Worm (Caenorhabditis elegans) whole organism, midembryonic: ENCODE data around the gene gakh-1.

Experiments
- T22C8.4 ChIP-seq: fragments of 200-800 bp; sonication (Bioruptor generic); IDR thresholded peaks from 2 replicates; pipeline ENCODE4 v1.3.6; 2022; ENCODE audit warnings: missing genetic modification characterization, missing compliant biosample characterization
- cog-1 ChIP-seq: sonication (generic microtip); optimal IDR thresholded peaks from 2 replicates; lab custom pipeline; 2016; ENCODE audit warnings: missing genetic modification characterization, missing compliant biosample characterization
- flt-1 ChIP-seq: fragments of 200-800 bp; sonication (Bioruptor generic); IDR thresholded peaks from 2 replicates; pipeline ENCODE4 v1.3.6; 2022; ENCODE audit warnings: missing genetic modification characterization, missing compliant biosample characterization
- klf-2 ChIP-seq: fragments of 200-800 bp; sonication (Bioruptor generic); conservative IDR thresholded peaks from 2 replicates; pipeline ENCODE4 v1.3.6; 2022; ENCODE audit warnings: missing genetic modification reagents, missing genetic modification characterization, missing compliant biosample characterization
- med-1 ChIP-seq: sonication (generic microtip); optimal IDR thresholded peaks from 2 replicates; lab custom pipeline; 2017; ENCODE audit warnings: missing genetic modification characterization, mild to moderate bottlenecking, missing compliant biosample characterization, antibody characterized with exemption, missing genetic modification reagents; ENCODE audit not compliant: insufficient read depth
- ref-1 ChIP-seq: fragments of 200-800 bp; sonication (Bioruptor generic); conservative IDR thresholded peaks from 2 replicates; pipeline ENCODE4 v1.3.6; 2022; ENCODE audit warnings: missing genetic modification reagents, missing genetic modification characterization, missing compliant biosample characterization
- tab-1 ChIP-seq: fragments of 200-800 bp; sonication (Bioruptor generic); IDR thresholded peaks from 2 replicates; pipeline ENCODE4 v1.3.6; 2022; ENCODE audit warnings: missing genetic modification characterization, missing compliant biosample characterization
- ztf-23 ChIP-seq: fragments of 200-800 bp; sonication (Bioruptor generic); IDR thresholded peaks from 2 replicates; pipeline ENCODE4 v1.3.6; 2022; ENCODE audit warnings: missing genetic modification reagents, missing genetic modification characterization, missing compliant biosample characterization
- ztf-29 ChIP-seq: fragments of 200-800 bp; sonication (Bioruptor generic); IDR thresholded peaks from 2 replicates; pipeline ENCODE4 v1.3.6; 2022; ENCODE audit warnings: missing genetic modification reagents, missing genetic modification characterization, missing compliant biosample characterization

gakh-1 gene

DNA sequence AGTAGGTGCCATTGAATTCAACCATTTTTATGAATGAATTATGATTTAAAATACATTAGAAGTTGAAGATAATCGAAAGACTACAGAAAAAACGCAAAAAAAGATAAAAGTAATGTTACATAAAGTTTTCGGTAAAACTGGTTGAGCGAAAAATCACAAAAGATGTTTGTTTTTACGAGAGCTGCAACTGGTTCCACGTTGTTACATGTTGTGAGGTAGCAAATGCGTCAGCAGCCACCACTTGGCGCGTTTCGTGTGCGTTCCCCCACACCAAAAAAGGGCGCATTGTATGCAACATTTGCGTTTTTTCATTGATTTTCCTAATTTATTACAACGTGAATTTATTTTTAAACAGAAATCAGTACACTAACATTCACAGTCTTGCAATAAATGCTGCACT is at the start of gene gakh-1:
gakh-1 (plus strand) TSS at position 347 of the 400 bp plus-strand sequence.
- TF ChIP-seq T22C8.4 (GFP tag; lab: Robert Waterston, UW), result no peak
- no peak for TF ChIP-seq tab-1 (GFP tag; lab: Robert Waterston, UW)
- no peak for TF ChIP-seq ztf-29 (GFP tag; lab: Robert Waterston, UW)
- TF ChIP-seq klf-2, result no peak
- TF ChIP-seq ref-1 (GFP tag; lab: Robert Waterston, UW), result no peak
- no peak for TF ChIP-seq cog-1 (tag; lab: Kevin White, UChicago)
- TF ChIP-seq flt-1, result no peak
- no peak for TF ChIP-seq med-1 (GFP tag; lab: Kevin White, UChicago)
- no peak for TF ChIP-seq ztf-23 (GFP tag; lab: Robert Waterston, UW)

DNA sequence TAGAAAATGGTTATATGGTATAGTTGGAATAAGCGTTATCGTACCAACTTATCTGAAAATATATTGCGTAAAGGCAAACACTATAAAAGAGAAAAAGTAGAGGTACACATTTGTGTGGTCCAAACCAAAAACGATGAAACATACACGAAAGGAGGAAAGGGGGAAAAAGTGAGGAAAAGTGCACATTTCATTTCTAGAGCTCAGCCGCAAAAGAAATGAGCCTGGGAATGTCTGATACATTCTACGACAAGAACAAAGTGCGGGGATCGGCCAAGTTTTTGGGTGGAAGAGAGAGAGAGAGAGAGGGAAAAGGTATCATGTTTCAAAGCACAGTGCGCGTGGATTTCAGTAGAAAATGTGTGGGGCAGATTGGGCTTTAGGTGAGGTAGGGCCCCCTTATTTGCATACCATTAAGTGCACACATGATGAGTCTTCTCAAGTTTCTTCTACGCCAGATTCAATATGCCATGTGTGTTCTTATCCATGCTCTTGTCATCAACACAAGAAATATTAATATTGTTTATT is 48.5 kb upstream of the gakh-1 start, which contains the start of gene rgs-6:
rgs-6 (minus strand) TSS at position 51 of the 525 bp plus-strand sequence.
- TF ChIP-seq ztf-23 (GFP tag; lab: Robert Waterston, UW), result no peak

DNA sequence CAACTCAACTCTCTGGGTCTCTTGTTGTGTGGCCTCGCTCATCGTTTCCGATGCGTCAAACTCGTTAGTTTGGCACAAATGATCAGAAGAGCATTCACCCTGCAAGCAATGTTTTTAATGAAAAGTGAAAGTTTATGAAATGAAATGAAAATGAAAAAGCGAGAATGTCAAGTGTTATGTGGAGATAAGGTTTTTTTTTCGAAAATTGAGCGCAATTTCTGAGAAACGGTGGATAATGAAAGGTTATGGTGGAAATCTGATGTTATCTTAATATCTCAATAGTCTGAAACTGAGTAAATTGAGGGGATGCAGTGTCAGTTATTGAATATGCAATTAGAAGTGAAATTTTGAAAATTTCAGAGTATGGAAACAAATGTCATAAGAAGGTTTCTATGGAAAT is 39.1 kb upstream of the gakh-1 start, which contains the start of gene gnrr-4:
gnrr-4 (minus strand) TSS at position 101 of the 400 bp plus-strand sequence.
- TF ChIP-seq ztf-23 (GFP tag; lab: Robert Waterston, UW) (no peak), ref-1 (GFP tag; lab: Robert Waterston, UW) (no peak), ztf-29 (GFP tag; lab: Robert Waterston, UW) (no peak), med-1 (GFP tag; lab: Kevin White, UChicago) (no peak), flt-1 (no peak), klf-2 (no peak), cog-1 (tag; lab: Kevin White, UChicago) (no peak), tab-1 (GFP tag; lab: Robert Waterston, UW) (no peak)

DNA sequence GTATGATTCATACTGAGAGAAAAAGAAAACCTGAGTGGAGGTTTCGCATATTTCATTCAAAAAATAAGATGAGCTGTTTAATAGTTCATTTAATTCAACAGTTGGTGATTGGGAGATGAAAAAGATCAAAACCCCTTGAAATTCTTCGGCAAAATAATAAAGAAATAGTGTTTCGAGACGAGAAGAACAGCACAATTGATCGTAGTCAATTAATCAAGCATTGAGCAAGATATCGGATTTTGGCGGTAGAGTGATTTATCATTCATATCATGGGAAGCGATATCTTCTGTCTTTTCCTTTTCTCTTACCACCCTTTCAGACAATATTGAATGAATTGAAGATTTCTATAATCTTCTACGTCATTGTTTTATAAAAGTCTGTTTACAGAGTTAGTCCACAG is 35.6 kb upstream of the gakh-1 start:
- TF ChIP-seq med-1 (GFP tag; lab: Kevin White, UChicago) (no peak), cog-1 (tag; lab: Kevin White, UChicago) (no peak), ztf-29 (GFP tag; lab: Robert Waterston, UW) (no peak), ref-1 (GFP tag; lab: Robert Waterston, UW) (no peak), T22C8.4 (GFP tag; lab: Robert Waterston, UW) (no peak), ztf-23 (GFP tag; lab: Robert Waterston, UW) (no peak), klf-2 (no peak), flt-1 (no peak), tab-1 (GFP tag; lab: Robert Waterston, UW) (no peak)

DNA sequence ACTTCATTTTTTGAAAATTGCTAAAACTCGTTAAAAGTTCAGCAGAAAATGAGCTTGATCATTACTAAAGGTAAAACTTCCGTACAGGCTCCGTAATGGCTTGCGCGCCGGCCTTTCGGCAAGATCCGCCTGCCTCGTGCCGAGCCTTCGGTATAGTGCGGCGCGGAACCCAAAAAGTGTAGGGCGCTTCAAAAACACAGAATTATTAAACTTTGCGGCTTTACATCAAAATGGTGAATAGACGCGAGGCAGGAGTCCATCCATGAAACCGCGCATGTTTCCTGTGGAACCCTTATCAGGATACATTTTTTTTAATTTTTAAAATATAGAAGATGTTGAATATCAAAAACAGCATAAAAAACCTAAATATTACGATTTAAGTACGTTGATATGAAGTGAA is 29.2 kb upstream of the gakh-1 start:
- TF ChIP-seq med-1 (GFP tag; lab: Kevin White, UChicago) (no peak), klf-2 (no peak), ztf-23 (GFP tag; lab: Robert Waterston, UW) (no peak), ztf-29 (GFP tag; lab: Robert Waterston, UW) (no peak), flt-1 (no peak), T22C8.4 (GFP tag; lab: Robert Waterston, UW) (no peak), tab-1 (GFP tag; lab: Robert Waterston, UW) (no peak), ref-1 (GFP tag; lab: Robert Waterston, UW) (no peak), cog-1 (tag; lab: Kevin White, UChicago) (no peak)

DNA sequence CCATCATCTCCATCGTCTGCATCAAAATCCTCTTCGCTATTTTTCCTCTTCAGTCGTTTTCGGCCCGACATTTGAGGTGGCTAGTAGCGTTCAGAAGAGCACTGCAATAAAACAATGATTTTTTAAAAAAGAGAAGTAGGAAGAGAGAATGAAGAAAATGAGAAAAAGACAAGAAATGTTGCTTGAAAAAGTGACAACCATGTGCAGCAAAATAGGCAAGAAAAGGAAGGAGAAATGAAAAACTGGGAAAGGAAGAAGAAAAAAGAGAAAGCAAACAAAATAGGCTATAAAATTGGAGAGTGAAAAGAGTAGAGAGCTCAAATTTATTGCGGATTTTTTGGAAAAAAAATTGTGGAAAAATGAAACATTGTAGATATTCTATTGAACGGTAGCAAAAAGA is 19.0 kb upstream of the gakh-1 start, which contains the start of gene tag-294:
tag-294 (minus strand) TSS at position 101 of the 400 bp plus-strand sequence.
- TF ChIP-seq ztf-23 (GFP tag; lab: Robert Waterston, UW) (no peak), cog-1 (tag; lab: Kevin White, UChicago) (no peak), ztf-29 (GFP tag; lab: Robert Waterston, UW) (no peak), med-1 (GFP tag; lab: Kevin White, UChicago) (no peak), klf-2 (no peak), ref-1 (GFP tag; lab: Robert Waterston, UW) (no peak), tab-1 (GFP tag; lab: Robert Waterston, UW) (no peak), T22C8.4 (GFP tag; lab: Robert Waterston, UW) (no peak), flt-1 (no peak)

DNA sequence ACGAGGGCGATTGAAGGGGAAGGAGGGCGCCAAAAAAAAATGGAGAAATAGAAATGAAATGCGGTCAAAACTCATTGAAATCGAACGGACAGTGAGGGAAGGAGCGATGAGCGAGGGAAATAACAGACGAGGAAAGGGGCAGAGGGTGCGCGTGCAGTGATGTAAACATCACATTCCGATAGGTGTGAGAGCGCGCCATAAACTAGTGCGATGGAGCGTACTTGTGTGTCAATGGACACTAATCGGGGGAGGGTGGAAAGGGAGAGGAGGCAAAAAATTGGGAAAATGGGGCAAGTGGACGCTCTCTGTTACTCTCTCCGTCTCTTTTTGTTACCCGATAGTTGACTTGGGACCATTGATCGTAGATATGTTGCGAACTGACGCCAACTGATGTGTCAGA is 18.4 kb upstream of the gakh-1 start:
- TF ChIP-seq med-1 (GFP tag; lab: Kevin White, UChicago) (no peak), tab-1 (GFP tag; lab: Robert Waterston, UW) (peak; percentile 68; the same call in 1 of the 2 replicates), flt-1 (0 out of 2 replicates have a peak, but pooled peaks have one; percentile 9), klf-2 (no peak), cog-1 (tag; lab: Kevin White, UChicago) (peak; percentile 52), T22C8.4 (GFP tag; lab: Robert Waterston, UW) (no peak)

DNA sequence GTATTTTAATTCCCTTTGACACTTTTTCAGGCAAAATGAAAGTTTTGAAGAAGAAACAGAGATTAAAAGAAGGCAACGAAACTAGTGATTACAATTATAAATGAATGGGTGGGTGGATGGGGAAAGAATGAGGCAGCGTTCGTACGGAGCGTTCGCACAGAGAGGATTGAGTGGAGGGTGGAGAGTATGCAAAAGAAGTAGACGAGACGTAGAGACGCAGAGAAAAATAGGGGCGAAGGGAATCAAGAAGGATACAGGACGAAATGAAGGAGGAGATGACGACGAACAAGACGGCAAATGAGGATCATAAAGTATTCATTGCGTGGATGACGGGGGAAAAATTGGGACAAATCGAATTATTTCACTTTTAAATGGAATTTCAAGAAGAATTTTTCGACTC is 17.6 kb upstream of the gakh-1 start:
- no peak for TF ChIP-seq ztf-29 (GFP tag; lab: Robert Waterston, UW)
- no peak for TF ChIP-seq ref-1 (GFP tag; lab: Robert Waterston, UW)
- TF ChIP-seq T22C8.4 (GFP tag; lab: Robert Waterston, UW), result no peak
- no peak for TF ChIP-seq klf-2
- TF ChIP-seq ztf-23 (GFP tag; lab: Robert Waterston, UW), result no peak
- no peak for TF ChIP-seq cog-1 (tag; lab: Kevin White, UChicago)
- no peak for TF ChIP-seq med-1 (GFP tag; lab: Kevin White, UChicago)
- TF ChIP-seq flt-1, result no peak
- TF ChIP-seq tab-1 (GFP tag; lab: Robert Waterston, UW), result no peak

DNA sequence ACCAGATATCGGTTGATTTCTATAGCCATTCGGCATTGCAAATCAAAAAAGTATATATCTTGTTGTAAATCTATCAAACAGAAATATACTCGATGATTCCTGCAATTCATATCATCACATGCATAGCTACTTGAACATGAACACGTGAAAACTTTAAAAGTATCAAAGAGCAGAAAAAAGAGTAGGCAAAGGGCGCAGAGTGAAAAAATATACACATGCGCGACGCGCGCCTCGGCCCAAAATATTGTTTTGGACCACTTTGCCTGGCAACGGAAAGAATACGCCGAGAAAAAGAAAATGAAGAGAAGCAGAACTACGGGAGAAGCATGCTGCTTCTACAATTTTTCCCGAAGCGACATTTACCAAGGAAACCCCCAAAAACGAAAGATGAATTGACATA is 11.7 kb upstream of the gakh-1 start, which contains the start of gene C54H2.4:
C54H2.4 (minus strand) TSS at position 101 of the 400 bp plus-strand sequence.
- TF ChIP-seq tab-1 (GFP tag; lab: Robert Waterston, UW), result no peak
- no peak for TF ChIP-seq klf-2
- TF ChIP-seq ref-1 (GFP tag; lab: Robert Waterston, UW), result no peak
